Worm (Caenorhabditis elegans) whole organism, L2 larva: ENCODE measurements around the gene K12H4.2.

ENCODE experiments used
- Y55F3AM.14 ChIP-seq: fragments of 200-800 bp; sonication (Bioruptor generic); optimal IDR thresholded peaks from 2 replicates; lab custom pipeline; 2018; ENCODE audit warnings: mild to moderate bottlenecking, missing genetic modification characterization, missing compliant biosample characterization
- blmp-1 ChIP-seq: sonication (generic microtip); optimal IDR thresholded peaks from 2 replicates; lab custom pipeline; 2017; ENCODE audit warnings: missing genetic modification characterization, mild to moderate bottlenecking, missing compliant biosample characterization, antibody characterized with exemption, moderate library complexity; ENCODE audit not compliant: insufficient read depth

ce11 chrIII:8036497-8036896 is 11.0 kb upstream of the K12H4.2 start:
- TF ChIP-seq Y55F3AM.14 (GFP tag; lab: Kevin White, UChicago) (no peak), blmp-1 (peak; percentile 2)
